Fruit fly (Drosophila melanogaster) whole organism, embryonic: ENCODE measurements around the gene SoYb.

Source experiments
- Abd-B ChIP-seq: fragments of 200-800 bp; sonication (Bioruptor generic); optimal IDR thresholded peaks from 2 replicates; lab custom pipeline; 2018; ENCODE audit warnings: missing biosample characterization, mild to moderate bottlenecking, missing genetic modification characterization, moderate library complexity
- CG11695 ChIP-seq: fragments of 200-800 bp; sonication (Bioruptor generic); IDR thresholded peaks from 3 replicates; pipeline ENCODE4 v1.3.6; 2022; ENCODE audit warnings: missing biosample characterization, missing genetic modification characterization
- CG14441 ChIP-seq: fragments of 200-800 bp; sonication (Bioruptor generic); IDR thresholded peaks from 2 replicates; pipeline ENCODE4 v1.3.6; 2022; ENCODE audit warnings: missing biosample characterization, missing genetic modification characterization
- CG15479 ChIP-seq: fragments of 200-800 bp; sonication (Bioruptor generic); optimal IDR thresholded peaks from 3 replicates; lab custom pipeline; 2019; ENCODE audit warnings: missing biosample characterization, mild to moderate bottlenecking, missing genetic modification characterization, moderate library complexity
- CG17361 ChIP-seq: fragments of 200-800 bp; sonication (Bioruptor generic); IDR thresholded peaks from 3 replicates; pipeline ENCODE4 v1.3.6; 2022; ENCODE audit warnings: missing biosample characterization, missing genetic modification characterization
- CG18262 ChIP-seq: fragments of 200-800 bp; optimal IDR thresholded peaks from 3 replicates; lab custom pipeline; 2019; ENCODE audit warnings: missing biosample characterization, mild to moderate bottlenecking, missing genetic modification characterization, moderate library complexity
- CG7271 ChIP-seq: fragments of 200-800 bp; sonication (Bioruptor generic); optimal IDR thresholded peaks from 2 replicates; lab custom pipeline; 2018; ENCODE audit warnings: missing biosample characterization, mild to moderate bottlenecking, missing genetic modification characterization, moderate library complexity
- Hand ChIP-seq: fragments of 200-800 bp; sonication (Bioruptor generic); optimal IDR thresholded peaks from 2 replicates; lab custom pipeline; 2017; ENCODE audit warnings: mild to moderate bottlenecking, missing biosample characterization, missing genetic modification reagents, missing genetic modification characterization
- Hmr ChIP-seq: fragments of 200-800 bp; sonication (Bioruptor generic); optimal IDR thresholded peaks from 3 replicates; lab custom pipeline; 2017; ENCODE audit warnings: mild to moderate bottlenecking, missing biosample characterization, missing genetic modification reagents, missing genetic modification characterization
- ken ChIP-seq: fragments of 200-800 bp; sonication (Bioruptor generic); IDR thresholded peaks from 3 replicates; pipeline ENCODE4 v1.3.6; 2022; ENCODE audit warnings: missing biosample characterization, missing genetic modification characterization
- sr ChIP-seq: fragments of 200-800 bp; sonication (Bioruptor generic); IDR thresholded peaks from 3 replicates; pipeline ENCODE4 v1.3.6; 2022; ENCODE audit warnings: missing biosample characterization, missing genetic modification characterization

DNA sequence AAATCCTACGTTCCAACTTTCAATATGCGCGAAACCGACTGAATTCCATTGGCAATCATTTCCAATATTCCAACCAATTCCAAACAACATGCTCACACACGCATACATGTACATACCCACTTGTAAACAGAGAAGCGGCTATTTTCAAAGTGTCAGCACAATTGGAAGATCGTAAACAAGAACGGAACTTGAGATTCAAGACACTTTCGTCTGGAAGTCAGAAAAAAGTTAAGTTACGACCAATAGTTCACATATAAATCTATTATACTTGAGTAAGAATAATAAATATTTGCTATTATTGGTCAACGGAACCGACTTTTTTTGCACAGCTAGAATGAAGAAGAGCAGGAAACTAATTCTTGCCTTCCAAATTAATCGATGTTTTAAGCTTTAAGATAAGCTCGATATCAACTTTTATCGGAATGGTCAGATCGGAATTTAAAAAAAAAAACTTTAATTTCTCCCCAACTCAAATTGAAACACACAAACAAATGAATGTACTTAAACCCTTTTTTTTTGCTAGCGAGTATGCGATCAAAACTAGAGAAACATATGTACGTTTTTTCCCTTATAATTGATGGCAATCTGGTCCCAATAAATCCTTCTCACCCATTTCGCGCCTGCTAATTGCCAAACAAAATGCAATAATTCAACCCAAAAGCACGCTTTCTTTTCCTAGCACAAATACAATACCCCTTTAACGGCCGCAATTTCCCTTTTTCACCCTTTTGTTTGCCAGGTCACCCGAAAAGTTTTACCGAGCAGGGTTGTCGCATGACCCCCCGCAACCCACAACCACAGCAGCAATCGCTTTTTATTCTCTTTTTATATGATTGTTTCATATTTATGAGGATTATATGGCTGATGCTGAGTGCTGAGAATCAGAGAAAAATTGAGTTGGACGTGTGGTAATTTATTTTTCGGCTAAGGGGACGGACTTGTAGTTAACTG, at the start of gene SoYb, which contains the start of gene CG31875:
- no peak for TF ChIP-seq CG14441
- TF ChIP-seq CG18262 (tag; lab: Kevin White, UChicago) = no peak
- no peak for TF ChIP-seq CG7271 (tag; lab: Kevin White, UChicago)
- TF ChIP-seq CG17361 (GFP tag; lab: Robert Waterston, UW) = no peak
- TF ChIP-seq Abd-B (GFP tag; lab: Kevin White, UChicago) = no peak
- no peak for TF ChIP-seq Hmr (GFP tag; lab: Kevin White, UChicago)
- no peak for TF ChIP-seq Hand (GFP tag; lab: Kevin White, UChicago)
- TF ChIP-seq sr (GFP tag; lab: Robert Waterston, UW) = no peak
- no peak for TF ChIP-seq ken (GFP tag; lab: Robert Waterston, UW)
- no peak for TF ChIP-seq CG15479 (GFP tag; lab: Kevin White, UChicago)
- TF ChIP-seq CG11695 (GFP tag; lab: Robert Waterston, UW) = no peak
